Fruit fly (Drosophila melanogaster) whole organism, adult: Measurements from ENCODE around the gene ksr.

Experiments used
- CG33017 ChIP-seq: fragments of 200-800 bp; sonication (Bioruptor generic); optimal IDR thresholded peaks from 2 replicates; lab custom pipeline; 2018; ENCODE audit warnings: missing biosample characterization, mild to moderate bottlenecking, missing genetic modification characterization, moderate library complexity
- Clk ChIP-seq: fragments of 200-800 bp; sonication (Bioruptor generic); optimal IDR thresholded peaks from 2 replicates; lab custom pipeline; 2017; ENCODE audit warnings: missing biosample characterization, missing genetic modification characterization
- Hr96 ChIP-seq: fragments of 200-800 bp; sonication (Bioruptor generic); optimal IDR thresholded peaks from 2 replicates; lab custom pipeline; 2016; ENCODE audit warnings: missing biosample characterization, missing genetic modification characterization

- TF ChIP-seq Clk (GFP tag; lab: Kevin White, UChicago) (no peak), Hr96 (GFP tag; lab: Kevin White, UChicago) (no peak), CG33017 (tag; lab: Kevin White, UChicago) (no peak)
These were observed 19.2 kb downstream of the ksr start, which contains the start of gene PEK for dm6 chr3R:5464481-5464880.
